Fruit fly (Drosophila melanogaster) whole organism, pupa: ENCODE data around the gene Rad9.

Experiments used
- CG10348 ChIP-seq: fragments of 200-800 bp; sonication (Bioruptor generic); IDR thresholded peaks from 2 replicates; pipeline ENCODE4 v1.3.6; 2022; ENCODE audit warnings: missing biosample characterization, missing genetic modification characterization
- CG12605 ChIP-seq: fragments of 200-800 bp; sonication (Bioruptor generic); IDR thresholded peaks from 2 replicates; pipeline ENCODE4 v1.3.6; 2022; ENCODE audit warnings: missing biosample characterization, missing genetic modification characterization
- CG13204 ChIP-seq: fragments of 200-800 bp; sonication (Bioruptor generic); optimal IDR thresholded peaks from 2 replicates; lab custom pipeline; 2018; ENCODE audit warnings: missing biosample characterization, mild to moderate bottlenecking, missing genetic modification characterization, moderate library complexity
- CG14655 ChIP-seq: fragments of 200-800 bp; sonication (Bioruptor generic); optimal IDR thresholded peaks from 3 replicates; lab custom pipeline; 2017; ENCODE audit warnings: mild to moderate bottlenecking, missing biosample characterization, missing genetic modification reagents, missing genetic modification characterization
- CG15710 ChIP-seq: fragments of 200-800 bp; sonication (Bioruptor generic); optimal IDR thresholded peaks from 2 replicates; lab custom pipeline; 2018; ENCODE audit warnings: missing biosample characterization, mild to moderate bottlenecking, missing genetic modification characterization, moderate library complexity
- CG17806 ChIP-seq: fragments of 200-800 bp; sonication (Bioruptor generic); optimal IDR thresholded peaks from 2 replicates; lab custom pipeline; 2018; ENCODE audit warnings: missing biosample characterization, mild to moderate bottlenecking, missing genetic modification characterization, moderate library complexity
- CG32121 ChIP-seq: fragments of 200-800 bp; sonication (Bioruptor generic); IDR thresholded peaks from 2 replicates; pipeline ENCODE4 v1.3.6; 2022; ENCODE audit warnings: missing biosample characterization, missing genetic modification characterization
- CG34367 ChIP-seq: fragments of 200-800 bp; sonication (Bioruptor generic); optimal IDR thresholded peaks from 2 replicates; lab custom pipeline; 2018; ENCODE audit warnings: missing biosample characterization, mild to moderate bottlenecking, missing genetic modification characterization
- CG4496 ChIP-seq: fragments of 200-800 bp; sonication (Bioruptor generic); IDR thresholded peaks from 3 replicates; pipeline ENCODE4 v1.3.6; 2022; ENCODE audit warnings: missing biosample characterization, missing genetic modification characterization
- CG8159 ChIP-seq: fragments of 200-800 bp; sonication (Bioruptor generic); optimal IDR thresholded peaks from 3 replicates; lab custom pipeline; 2018; ENCODE audit warnings: missing biosample characterization, mild to moderate bottlenecking, missing genetic modification characterization, moderate library complexity
- CG8301 ChIP-seq: fragments of 200-800 bp; sonication (Bioruptor generic); optimal IDR thresholded peaks from 2 replicates; lab custom pipeline; 2018; ENCODE audit warnings: missing biosample characterization, mild to moderate bottlenecking, missing genetic modification characterization
- CG9948 ChIP-seq: fragments of 200-800 bp; sonication (Bioruptor generic); optimal IDR thresholded peaks from 2 replicates; lab custom pipeline; 2018; ENCODE audit warnings: missing biosample characterization, mild to moderate bottlenecking, missing genetic modification characterization, moderate library complexity
- D1 ChIP-seq: fragments of 200-800 bp; sonication (Bioruptor generic); optimal IDR thresholded peaks from 2 replicates; lab custom pipeline; 2018; ENCODE audit warnings: missing biosample characterization, mild to moderate bottlenecking, missing genetic modification characterization, moderate library complexity
- EcR ChIP-seq: fragments of 200-800 bp; sonication (Bioruptor generic); optimal IDR thresholded peaks from 3 replicates; lab custom pipeline; 2019; ENCODE audit warnings: missing biosample characterization, missing genetic modification characterization, mild to moderate bottlenecking, moderate library complexity, missing genetic modification reagents
- Ets98B ChIP-seq: fragments of 200-800 bp; sonication (Bioruptor generic); IDR thresholded peaks from 2 replicates; pipeline ENCODE4 v1.3.6; 2022; ENCODE audit warnings: missing biosample characterization, missing genetic modification characterization
- Pif1A ChIP-seq: fragments of 200-800 bp; sonication (Bioruptor generic); optimal IDR thresholded peaks from 3 replicates; lab custom pipeline; 2016; ENCODE audit warnings: missing biosample characterization, missing genetic modification characterization
- Pif1B ChIP-seq: fragments of 200-800 bp; sonication (Bioruptor generic); optimal IDR thresholded peaks from 3 replicates; lab custom pipeline; 2016; ENCODE audit warnings: missing biosample characterization, missing genetic modification characterization
- Snoo ChIP-seq: fragments of 200-800 bp; sonication (Bioruptor generic); optimal IDR thresholded peaks from 3 replicates; lab custom pipeline; 2017; ENCODE audit warnings: missing biosample characterization, mild to moderate bottlenecking, missing genetic modification characterization, inconsistent platforms
- fd96Ca ChIP-seq: fragments of 200-800 bp; sonication (Bioruptor generic); IDR thresholded peaks from 3 replicates; pipeline ENCODE4 v1.3.6; 2022; ENCODE audit warnings: missing biosample characterization, missing genetic modification characterization
- gl ChIP-seq: fragments of 200-800 bp; sonication (Bioruptor generic); optimal IDR thresholded peaks from 2 replicates; lab custom pipeline; 2018; ENCODE audit warnings: missing biosample characterization, mild to moderate bottlenecking, missing genetic modification characterization
- rn ChIP-seq: fragments of 200-800 bp; sonication (Bioruptor generic); IDR thresholded peaks from 2 replicates; pipeline ENCODE4 v1.3.6; 2022; ENCODE audit warnings: missing biosample characterization, missing genetic modification characterization

Gene Rad9

DNA sequence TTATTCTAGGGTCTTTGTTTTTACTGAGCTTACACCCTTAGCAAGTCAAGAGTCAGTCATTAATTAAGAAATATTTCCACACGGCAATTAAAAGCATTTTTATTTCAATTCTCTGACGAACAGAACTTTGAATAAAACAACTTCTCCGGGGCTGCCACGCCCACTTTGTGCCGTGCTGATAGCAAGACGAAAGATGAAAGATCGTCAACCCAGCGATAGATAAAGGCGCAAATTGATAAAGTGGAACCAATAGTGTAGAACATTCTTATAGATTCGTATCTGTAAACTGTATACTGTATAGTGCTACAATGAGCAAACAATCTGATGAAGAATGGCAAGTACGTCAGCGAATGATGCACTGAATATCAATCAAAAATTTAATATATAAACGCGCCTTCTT is 37.4 kb downstream of the Rad9 start:
- TF ChIP-seq fd96Ca (GFP tag; lab: Robert Waterston, UW) (no peak), EcR (GFP tag; lab: Kevin White, UChicago) (peak; percentile 65)

- TF ChIP-seq CG14655 (no peak), CG13204 (GFP tag; lab: Kevin White, UChicago) (no peak)
Observed at dm6 chr3L:18833234-18833633, 39.1 kb downstream of the Rad9 start.

DNA sequence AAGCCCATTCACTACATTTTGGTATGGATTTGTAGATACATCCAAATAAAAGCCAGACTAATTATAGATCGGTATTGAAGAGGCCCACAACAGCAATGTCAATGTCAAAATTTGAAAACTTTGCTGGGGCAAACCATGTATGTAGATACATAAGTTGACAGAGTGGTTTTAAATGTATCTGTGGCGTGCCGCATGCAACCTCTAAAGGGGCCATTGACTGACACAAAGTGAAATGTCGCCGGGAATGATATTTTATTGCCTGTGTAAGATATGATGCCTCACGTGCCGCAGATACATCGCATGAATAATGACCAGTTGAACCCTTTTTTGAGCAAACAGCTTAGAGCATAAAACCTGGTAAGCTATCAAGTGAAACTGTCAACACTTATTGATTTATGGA is 39.6 kb downstream of the Rad9 start:
- peak; percentile 22 for TF ChIP-seq EcR (GFP tag; lab: Kevin White, UChicago)
- no peak for TF ChIP-seq Pif1A (GFP tag; lab: Kevin White, UChicago)

DNA sequence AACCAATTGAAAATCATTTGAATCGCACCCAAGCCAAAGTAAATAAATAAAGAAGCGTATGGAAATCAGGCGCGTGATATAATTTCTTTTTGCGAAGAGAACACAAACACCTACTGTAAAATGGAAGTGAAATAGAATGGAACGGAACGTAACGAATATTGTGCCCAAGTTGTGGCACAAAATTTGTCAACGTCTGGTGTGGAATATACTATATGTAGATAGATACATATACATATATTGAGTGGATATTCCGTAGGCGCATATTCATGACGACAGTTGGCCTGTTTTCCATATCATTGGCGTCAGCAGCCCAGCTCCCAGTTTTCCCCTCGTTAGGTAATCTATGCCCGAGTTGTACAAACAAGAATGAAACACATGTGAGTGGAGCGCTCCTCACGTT is 40.2 kb downstream of the Rad9 start:
- TF ChIP-seq Pif1A (GFP tag; lab: Kevin White, UChicago) (no peak), rn (GFP tag; lab: Robert Waterston, UW) (no peak), CG34367 (tag; lab: Kevin White, UChicago) (no peak), EcR (GFP tag; lab: Kevin White, UChicago) (no peak)

DNA sequence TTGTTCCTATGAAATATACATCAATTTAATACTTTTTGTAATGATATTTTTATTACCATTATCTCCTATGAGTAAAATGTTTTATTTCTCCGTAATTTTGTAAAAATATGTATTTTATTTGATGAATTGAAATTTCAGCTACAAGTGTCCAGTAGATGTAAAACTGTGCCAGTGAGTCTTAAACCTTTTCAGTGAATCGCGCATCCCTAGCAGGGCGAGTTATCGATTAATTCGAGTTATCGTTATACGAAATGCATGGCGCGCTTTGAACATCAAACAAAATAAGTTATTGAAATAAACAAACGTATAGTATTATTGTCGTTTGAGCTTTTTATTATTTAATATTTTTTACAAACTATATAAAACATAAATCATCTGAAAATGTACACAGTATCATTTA is 44.0 kb downstream of the Rad9 start:
- peak; percentile 72; the same call in 1 of the 2 replicates for TF ChIP-seq CG12605 (GFP tag; lab: Robert Waterston, UW)
- TF ChIP-seq D1, result peak; percentile 83
- TF ChIP-seq fd96Ca (GFP tag; lab: Robert Waterston, UW), result no peak

DNA sequence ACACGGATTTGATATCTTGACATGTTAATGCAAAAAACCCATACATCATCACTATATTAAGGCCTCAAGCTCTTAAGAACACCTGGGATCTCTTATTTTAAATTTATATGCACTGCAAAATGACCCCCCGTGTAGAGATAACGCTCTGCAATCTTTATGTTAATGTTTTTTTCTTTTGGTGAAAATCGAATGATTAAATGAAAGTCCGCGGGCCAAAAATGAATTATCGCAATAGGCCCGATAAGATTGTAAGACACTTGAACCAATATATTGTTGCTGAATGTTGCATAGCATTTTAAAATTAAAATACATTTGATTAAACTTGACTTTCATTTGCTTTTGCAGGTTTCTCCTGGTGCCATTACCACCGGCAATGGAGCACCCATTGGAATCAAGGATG is 46.4 kb downstream of the Rad9 start:
- TF ChIP-seq CG9948, result no peak
- TF ChIP-seq CG13204 (GFP tag; lab: Kevin White, UChicago), result no peak
- no peak for TF ChIP-seq CG17806
- TF ChIP-seq, all 21 proteins: peak for 0

- no peak for TF ChIP-seq CG4496 (GFP tag; lab: Robert Waterston, UW)
- peak; percentile 81 for TF ChIP-seq EcR (GFP tag; lab: Kevin White, UChicago)
- TF ChIP-seq CG34367 (tag; lab: Kevin White, UChicago), result no peak
- TF ChIP-seq fd96Ca (GFP tag; lab: Robert Waterston, UW), result no peak
- no peak for TF ChIP-seq CG13204 (GFP tag; lab: Kevin White, UChicago)
- TF ChIP-seq Snoo (tag; lab: Kevin White, UChicago), result no peak
- TF ChIP-seq CG15710 (tag; lab: Kevin White, UChicago), result no peak
- no peak for TF ChIP-seq CG8301 (tag; lab: Kevin White, UChicago)
- TF ChIP-seq gl (tag; lab: Kevin White, UChicago), result peak; percentile 25
- TF ChIP-seq rn (GFP tag; lab: Robert Waterston, UW), result no peak
Observed at dm6 chr3L:18824851-18825250, 47.5 kb downstream of the Rad9 start.

DNA sequence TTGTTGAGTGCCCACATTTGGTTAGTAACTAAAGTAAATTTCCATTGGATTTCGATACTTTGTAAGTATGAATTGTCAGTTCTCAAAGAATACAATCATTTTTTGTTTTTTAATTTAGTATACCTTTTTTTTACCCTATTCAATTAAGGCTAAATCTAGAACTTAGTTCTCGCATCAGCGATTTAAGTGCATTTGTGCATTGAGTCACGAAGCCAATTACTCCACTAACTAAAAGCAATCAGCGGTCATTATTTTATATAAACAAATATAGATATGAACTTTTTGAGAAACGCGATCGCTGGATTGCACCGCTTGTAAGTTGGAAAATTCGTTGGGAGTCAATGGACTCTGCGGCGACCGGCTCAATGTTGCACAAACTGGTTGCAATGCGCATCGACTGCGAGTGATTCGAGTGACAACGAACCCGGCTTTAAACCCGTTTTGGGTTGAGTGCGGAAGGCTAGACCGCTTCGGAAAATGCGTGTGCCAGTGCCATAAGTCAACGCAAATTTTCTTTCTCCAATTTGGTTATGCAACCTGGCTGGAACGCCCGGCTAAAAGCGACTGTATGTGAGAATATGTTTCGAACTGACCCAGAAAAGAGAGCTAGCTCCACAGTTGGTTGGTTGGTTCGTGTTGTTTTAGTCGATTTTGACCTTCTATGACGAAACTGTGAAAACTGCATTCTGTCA is 48.3 kb downstream of the Rad9 start:
- TF ChIP-seq EcR (GFP tag; lab: Kevin White, UChicago), result peak; percentile 94
- no peak for TF ChIP-seq Ets98B
- TF ChIP-seq, all 21 proteins: peak for 1

dm6 chr3L:18823221-18823514 is 49.2 kb downstream of the Rad9 start:
- TF ChIP-seq Pif1B (GFP tag; lab: Kevin White, UChicago), result no peak
- TF ChIP-seq CG17806, result no peak
- TF ChIP-seq CG15710 (tag; lab: Kevin White, UChicago), result no peak
- no peak for TF ChIP-seq CG8301 (tag; lab: Kevin White, UChicago)

DNA sequence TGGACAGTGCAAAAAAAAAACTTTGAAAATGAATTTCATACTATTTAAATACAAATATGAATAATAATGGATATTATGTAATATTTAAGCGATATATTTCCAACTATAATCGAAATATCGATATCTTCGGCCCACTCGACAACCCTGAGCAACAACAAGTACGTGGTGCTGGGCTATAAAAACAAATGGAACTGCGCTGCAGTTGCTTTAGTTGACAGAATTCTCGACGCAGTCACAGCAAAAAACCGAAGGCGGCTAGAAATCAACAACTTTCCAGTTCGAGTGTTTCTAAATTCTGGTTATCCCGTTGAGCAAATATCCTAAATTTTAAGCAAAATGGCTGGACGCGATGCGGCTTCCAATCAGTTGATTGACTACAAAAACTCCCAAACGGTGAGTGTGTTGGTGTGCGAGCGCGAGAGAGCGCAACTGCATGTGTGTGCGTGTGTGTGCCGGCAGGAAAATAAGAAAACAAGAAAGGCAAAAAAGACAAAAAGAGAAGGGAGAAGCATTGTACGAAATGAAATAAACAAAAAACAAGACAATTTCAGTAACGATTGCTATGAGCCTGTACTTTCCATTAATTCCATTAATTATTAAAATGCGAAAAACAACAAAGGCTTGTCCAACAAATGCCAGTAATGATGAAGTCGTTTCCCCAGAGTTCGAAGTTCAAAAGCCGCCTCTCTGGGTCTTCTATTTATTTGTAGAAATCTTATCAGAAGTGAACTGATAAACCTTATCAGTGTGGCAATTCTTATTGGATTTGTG is 49.7 kb downstream of the Rad9 start, which contains the start of gene Cat:
Gene Cat (plus strand): TSS at position 155 of the 771 bp plus-strand sequence.
- peak; percentile 98 for TF ChIP-seq CG14655
- peak; percentile 99 for TF ChIP-seq CG34367 (tag; lab: Kevin White, UChicago)
- TF ChIP-seq CG8159, result peak; percentile 98
- peak; percentile 99 for TF ChIP-seq CG17806
- TF ChIP-seq Ets98B, result peak; percentile 99
- peak; percentile 99 for TF ChIP-seq Snoo (tag; lab: Kevin White, UChicago)
- peak; percentile 98 for TF ChIP-seq rn (GFP tag; lab: Robert Waterston, UW)
- TF ChIP-seq CG4496 (GFP tag; lab: Robert Waterston, UW), result peak; percentile 99
- TF ChIP-seq fd96Ca (GFP tag; lab: Robert Waterston, UW), result peak; percentile 98; the same call in 2 of the 3 replicates
- peak; percentile 26; the same call in 1 of the 2 replicates for TF ChIP-seq CG10348 (GFP tag; lab: Robert Waterston, UW)
- TF ChIP-seq Pif1A (GFP tag; lab: Kevin White, UChicago), result peak; percentile 99
- peak; percentile 99 for TF ChIP-seq Pif1B (GFP tag; lab: Kevin White, UChicago)
- TF ChIP-seq D1, result peak; percentile 96
- peak; percentile 100 for TF ChIP-seq CG12605 (GFP tag; lab: Robert Waterston, UW)
- peak; percentile 100 for TF ChIP-seq CG13204 (GFP tag; lab: Kevin White, UChicago)
- TF ChIP-seq CG15710 (tag; lab: Kevin White, UChicago), result peak; percentile 99
- peak; percentile 97 for TF ChIP-seq EcR (GFP tag; lab: Kevin White, UChicago)
- TF ChIP-seq CG9948, result peak; percentile 96
- TF ChIP-seq gl (tag; lab: Kevin White, UChicago), result peak; percentile 100
- peak; percentile 99 for TF ChIP-seq CG32121 (GFP tag; lab: Robert Waterston, UW)
- peak; percentile 97 for TF ChIP-seq CG8301 (tag; lab: Kevin White, UChicago)
